Worm (Caenorhabditis elegans): ENCODE data around the gene clec-86.

ce11 chrX:7099049-7099448, 40.6 kb upstream of the clec-86 start:
- TF ChIP-seq hlh-26 (GFP tag; conservative IDR thresholded peaks at IDR 0.05) (no peak), snpc-4 (GFP tag; optimal IDR thresholded peaks at IDR 0.05) (no peak), snpc-4 (tag; optimal IDR thresholded peaks at IDR 0.05) (no peak), dox-1 (GFP tag; IDR thresholded peaks at IDR 0.05) (no peak), unc-130 (GFP tag; optimal IDR thresholded peaks at IDR 0.05) (no peak)

All from whole organism, young adult.